Worm (Caenorhabditis elegans): ENCODE data around the gene dpf-5.

DNA sequence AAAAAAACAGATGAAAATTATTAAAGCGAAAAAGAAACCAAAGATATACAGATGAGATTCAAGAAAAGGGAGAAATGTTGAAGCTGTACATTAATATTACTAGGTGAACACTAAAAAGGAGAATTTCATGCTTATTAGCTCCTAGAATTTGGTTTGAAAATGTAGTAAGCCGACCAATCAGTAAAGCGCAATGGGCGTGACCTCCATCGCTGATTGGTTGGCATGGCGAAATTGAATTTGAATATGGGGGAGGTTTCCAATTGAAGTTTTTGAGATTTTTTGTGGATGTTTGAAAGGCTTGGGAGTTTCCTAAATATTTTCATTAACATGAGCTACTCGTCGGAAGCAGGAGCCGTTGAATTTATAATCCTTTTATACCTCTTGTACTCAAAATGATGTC is 29.9 kb downstream of the dpf-5 start:
- TF ChIP-seq nfya-1 (tag; optimal IDR thresholded peaks at IDR 0.05; ENCODE audit: borderline replicate concordance, insufficient read depth) (no peak), hlh-26 (GFP tag; conservative IDR thresholded peaks at IDR 0.05) (no peak), unc-130 (GFP tag; optimal IDR thresholded peaks at IDR 0.05) (no peak), bed-1 (GFP tag; IDR thresholded peaks at IDR 0.05) (no peak), egl-18 (GFP tag; IDR thresholded peaks at IDR 0.05) (no peak), pha-4 (tag; optimal IDR thresholded peaks at IDR 0.05) (no peak), unc-62 (GFP tag; optimal IDR thresholded peaks at IDR 0.05) (no peak), K11D2.4 (GFP tag; IDR thresholded peaks at IDR 0.05) (no peak), snpc-4 (GFP tag; optimal IDR thresholded peaks at IDR 0.05) (no peak), snpc-4 (tag; optimal IDR thresholded peaks at IDR 0.05) (no peak), fkh-3 (tag; optimal IDR thresholded peaks at IDR 0.05) (no peak), madf-10 (tag; optimal IDR thresholded peaks at IDR 0.05) (no peak), F55B11.4 (tag; optimal IDR thresholded peaks at IDR 0.05; ENCODE audit: borderline replicate concordance, insufficient read depth) (no peak), rpc-1 (optimal IDR thresholded peaks at IDR 0.05) (no peak), rpc-1 (tag; optimal IDR thresholded peaks at IDR 0.05) (no peak)

All from whole organism, young adult.